Fruit fly (Drosophila melanogaster) whole organism, embryonic: Measurements from ENCODE around the gene ND-13A.

ENCODE experiments used
- ATbp ChIP-seq: fragments of 200-800 bp; sonication (Bioruptor generic); optimal IDR thresholded peaks from 2 replicates; lab custom pipeline; 2017; ENCODE audit warnings: missing biosample characterization, mild to moderate bottlenecking, missing genetic modification characterization, missing genetic modification reagents
- CG10654 ChIP-seq: fragments of 200-800 bp; sonication (Bioruptor generic); optimal IDR thresholded peaks from 2 replicates; lab custom pipeline; 2016; ENCODE audit warnings: missing biosample characterization, missing genetic modification characterization
- CG11247 ChIP-seq: fragments of 200-800 bp; sonication (Bioruptor generic); IDR thresholded peaks from 2 replicates; pipeline ENCODE4 v1.3.6; 2022; ENCODE audit warnings: missing biosample characterization, missing genetic modification characterization
- CG11398 ChIP-seq: fragments of 200-800 bp; sonication (Bioruptor generic); optimal IDR thresholded peaks from 2 replicates; lab custom pipeline; 2016; ENCODE audit warnings: missing biosample characterization, missing genetic modification characterization
- CG12769 ChIP-seq: fragments of 200-800 bp; sonication (Bioruptor generic); optimal IDR thresholded peaks from 2 replicates; lab custom pipeline; 2019; ENCODE audit warnings: missing biosample characterization, mild to moderate bottlenecking, missing genetic modification characterization, moderate library complexity
- CG1602 ChIP-seq: fragments of 200-800 bp; sonication (Bioruptor generic); optimal IDR thresholded peaks from 3 replicates; lab custom pipeline; 2016; ENCODE audit warnings: missing biosample characterization, missing genetic modification characterization
- CG17568 ChIP-seq: fragments of 200-800 bp; sonication (Bioruptor generic); optimal IDR thresholded peaks from 2 replicates; lab custom pipeline; 2018; ENCODE audit warnings: missing biosample characterization, mild to moderate bottlenecking, missing genetic modification characterization, moderate library complexity
- CG30020 ChIP-seq: fragments of 200-800 bp; optimal IDR thresholded peaks from 2 replicates; lab custom pipeline; 2019; ENCODE audit warnings: missing biosample characterization, mild to moderate bottlenecking, missing genetic modification characterization, moderate library complexity
- CG3065 ChIP-seq: fragments of 200-800 bp; sonication (Bioruptor generic); optimal IDR thresholded peaks from 2 replicates; lab custom pipeline; 2016; ENCODE audit warnings: missing biosample characterization, missing genetic modification characterization
- CG31224 ChIP-seq: fragments of 200-800 bp; sonication (Bioruptor generic); IDR thresholded peaks from 2 replicates; pipeline ENCODE4 v1.3.6; 2022; ENCODE audit warnings: missing biosample characterization, missing genetic modification characterization
- CG32772 ChIP-seq: fragments of 200-800 bp; sonication (Bioruptor generic); IDR thresholded peaks from 2 replicates; pipeline ENCODE4 v1.3.6; 2022; ENCODE audit warnings: missing biosample characterization, missing genetic modification characterization
- CG34224 ChIP-seq: fragments of 200-800 bp; sonication (Bioruptor generic); IDR thresholded peaks from 3 replicates; pipeline ENCODE4 v1.3.6; 2022; ENCODE audit warnings: missing biosample characterization, missing genetic modification characterization; ENCODE audit not compliant: partially characterized antibody
- CG4328 ChIP-seq: fragments of 200-800 bp; sonication (Bioruptor generic); optimal IDR thresholded peaks from 3 replicates; lab custom pipeline; 2017; ENCODE audit warnings: missing biosample characterization, missing genetic modification reagents, missing genetic modification characterization
- CG4820 ChIP-seq: fragments of 200-800 bp; sonication (Bioruptor generic); optimal IDR thresholded peaks from 3 replicates; lab custom pipeline; 2016; ENCODE audit warnings: missing biosample characterization, missing genetic modification characterization
- CG5180 ChIP-seq: fragments of 200-800 bp; sonication (Bioruptor generic); optimal IDR thresholded peaks from 3 replicates; lab custom pipeline; 2017; ENCODE audit warnings: missing biosample characterization, missing genetic modification characterization, mild to moderate bottlenecking, moderate library complexity, missing genetic modification reagents
- CG7928 ChIP-seq: fragments of 200-800 bp; sonication (Bioruptor generic); optimal IDR thresholded peaks from 2 replicates; lab custom pipeline; 2017; ENCODE audit warnings: missing biosample characterization, mild to moderate bottlenecking, missing genetic modification characterization
- CG8388 ChIP-seq: fragments of 200-800 bp; sonication (Bioruptor generic); optimal IDR thresholded peaks from 2 replicates; lab custom pipeline; 2019; ENCODE audit warnings: missing biosample characterization, mild to moderate bottlenecking, missing genetic modification characterization, moderate library complexity
- Dad ChIP-seq: fragments of 200-800 bp; sonication (Bioruptor generic); optimal IDR thresholded peaks from 3 replicates; lab custom pipeline; 2016; ENCODE audit warnings: missing biosample characterization, missing genetic modification characterization
- Deaf1 ChIP-seq: fragments of 200-800 bp; optimal IDR thresholded peaks from 3 replicates; lab custom pipeline; 2019; ENCODE audit warnings: missing biosample characterization, mild to moderate bottlenecking, missing genetic modification characterization, moderate library complexity
- Dref ChIP-seq: fragments of 200-800 bp; sonication (Bioruptor generic); IDR thresholded peaks from 2 replicates; pipeline ENCODE4 v1.3.6; 2022; ENCODE audit warnings: missing biosample characterization, missing genetic modification characterization
- HLH54F ChIP-seq: fragments of 200-800 bp; sonication (Bioruptor generic); optimal IDR thresholded peaks from 3 replicates; lab custom pipeline; 2016; ENCODE audit warnings: missing biosample characterization, missing genetic modification characterization
- HmgD ChIP-seq: fragments of 200-800 bp; sonication (Bioruptor generic); optimal IDR thresholded peaks from 3 replicates; lab custom pipeline; 2016; ENCODE audit warnings: missing biosample characterization, missing genetic modification characterization
- Hsf ChIP-seq: fragments of 200-800 bp; sonication (Bioruptor generic); optimal IDR thresholded peaks from 3 replicates; lab custom pipeline; 2016; ENCODE audit warnings: missing biosample characterization, missing genetic modification characterization
- Lpt ChIP-seq: fragments of >200 bp; optimal IDR thresholded peaks from 2 replicates; lab custom pipeline; 2018; ENCODE audit warnings: missing biosample characterization, missing genetic modification characterization
- MTF-1 ChIP-seq: fragments of 200-800 bp; sonication (Bioruptor generic); optimal IDR thresholded peaks from 2 replicates; lab custom pipeline; 2018; ENCODE audit warnings: missing biosample characterization, mild to moderate bottlenecking, missing genetic modification characterization, borderline replicate concordance
- Max ChIP-seq: fragments of 200-800 bp; sonication (Bioruptor generic); optimal IDR thresholded peaks from 2 replicates; lab custom pipeline; 2016; ENCODE audit warnings: missing biosample characterization, mild to moderate bottlenecking, missing genetic modification characterization
- Med ChIP-seq: fragments of 200-800 bp; sonication (Bioruptor generic); peaks from one replicate; lab custom pipeline; 2016; ENCODE audit warnings: missing biosample characterization, missing genetic modification characterization, mild to moderate bottlenecking, inconsistent platforms, moderate library complexity
- Mes4 ChIP-seq: fragments of 200-800 bp; sonication (Bioruptor generic); optimal IDR thresholded peaks from 2 replicates; lab custom pipeline; 2016; ENCODE audit warnings: missing biosample characterization, missing genetic modification characterization
- Oli ChIP-seq: fragments of 200-800 bp; sonication (Bioruptor generic); optimal IDR thresholded peaks from 2 replicates; lab custom pipeline; 2018; ENCODE audit warnings: missing biosample characterization, mild to moderate bottlenecking, missing genetic modification characterization, moderate library complexity
- Sox102F ChIP-seq: fragments of 200-800 bp; sonication (Bioruptor generic); optimal IDR thresholded peaks from 2 replicates; lab custom pipeline; 2018; ENCODE audit warnings: missing biosample characterization, mild to moderate bottlenecking, missing genetic modification characterization, moderate library complexity
- Sry-β ChIP-seq: fragments of 200-800 bp; sonication (Bioruptor generic); optimal IDR thresholded peaks from 2 replicates; lab custom pipeline; 2018; ENCODE audit warnings: missing biosample characterization, mild to moderate bottlenecking, missing genetic modification characterization, moderate library complexity
- Usf ChIP-seq: fragments of 200-800 bp; sonication (Bioruptor generic); optimal IDR thresholded peaks from 2 replicates; lab custom pipeline; 2017; ENCODE audit warnings: missing genotype, missing biosample characterization, missing genetic modification characterization
- bsh ChIP-seq, 2 experiments: fragments of 200-800 bp; sonication (Bioruptor generic); optimal IDR thresholded peaks; 2 replicates each; lab custom pipeline; 2017 to 2018; ENCODE audit warnings: mild to moderate bottlenecking in 2 of 2, missing biosample characterization in 2 of 2, missing genetic modification characterization in 2 of 2, moderate library complexity in 1 of 2
- cad ChIP-seq: fragments of >200 bp; optimal IDR thresholded peaks from 2 replicates; lab custom pipeline; 2017; ENCODE audit warnings: missing biosample characterization, missing genetic modification characterization
- corto ChIP-seq: fragments of 200-800 bp; sonication (Bioruptor generic); optimal IDR thresholded peaks from 2 replicates; lab custom pipeline; 2016; ENCODE audit warnings: missing biosample characterization, mild to moderate bottlenecking, missing genetic modification characterization, moderate library complexity
- cwo ChIP-seq: fragments of 200-800 bp; sonication (Bioruptor generic); optimal IDR thresholded peaks from 3 replicates; lab custom pipeline; 2017; ENCODE audit warnings: missing biosample characterization, missing genetic modification characterization, mild to moderate bottlenecking, moderate library complexity, missing genetic modification reagents
- dati ChIP-seq: fragments of 200-800 bp; sonication (Bioruptor generic); IDR thresholded peaks from 2 replicates; pipeline ENCODE4 v1.3.6; 2022; ENCODE audit warnings: missing biosample characterization, missing genetic modification characterization
- dimm ChIP-seq: fragments of 200-800 bp; sonication (Bioruptor generic); IDR thresholded peaks from 2 replicates; pipeline ENCODE4 v1.3.6; 2022; ENCODE audit warnings: missing biosample characterization, missing genetic modification characterization
- ems ChIP-seq: fragments of 200-800 bp; sonication (Bioruptor generic); optimal IDR thresholded peaks from 3 replicates; lab custom pipeline; 2016; ENCODE audit warnings: missing biosample characterization, missing genetic modification characterization
- gt ChIP-seq: fragments of 200-800 bp; sonication (Bioruptor generic); IDR thresholded peaks from 2 replicates; pipeline ENCODE4 v1.3.6; 2022; ENCODE audit warnings: missing biosample characterization, missing genetic modification characterization
- ken ChIP-seq: fragments of 200-800 bp; sonication (Bioruptor generic); IDR thresholded peaks from 3 replicates; pipeline ENCODE4 v1.3.6; 2022; ENCODE audit warnings: missing biosample characterization, missing genetic modification characterization
- kni ChIP-seq: fragments of 200-800 bp; sonication (Bioruptor generic); optimal IDR thresholded peaks from 3 replicates; lab custom pipeline; 2017; ENCODE audit warnings: mild to moderate bottlenecking, missing biosample characterization, missing genetic modification reagents, missing genetic modification characterization
- luna ChIP-seq: fragments of 200-800 bp; sonication (Bioruptor generic); optimal IDR thresholded peaks from 2 replicates; lab custom pipeline; 2016; ENCODE audit warnings: missing biosample characterization, missing genetic modification characterization
- psq ChIP-seq: fragments of 200-800 bp; sonication (Bioruptor generic); optimal IDR thresholded peaks from 2 replicates; lab custom pipeline; 2017; ENCODE audit warnings: missing biosample characterization, missing genetic modification characterization
- sens-2 ChIP-seq: fragments of 200-800 bp; sonication (Bioruptor generic); IDR thresholded peaks from 2 replicates; pipeline ENCODE4 v1.3.6; 2022; ENCODE audit warnings: missing biosample characterization, missing genetic modification characterization
- usp ChIP-seq: fragments of >200 bp; optimal IDR thresholded peaks from 2 replicates; lab custom pipeline; 2017; ENCODE audit warnings: missing biosample characterization, missing genetic modification characterization
- wdn ChIP-seq: fragments of 200-800 bp; sonication (Bioruptor generic); IDR thresholded peaks from 2 replicates; pipeline ENCODE4 v1.3.6; 2022; ENCODE audit warnings: missing biosample characterization, missing genetic modification characterization
- wek ChIP-seq: fragments of 200-800 bp; sonication (Bioruptor generic); optimal IDR thresholded peaks from 3 replicates; lab custom pipeline; 2018; ENCODE audit warnings: missing biosample characterization, mild to moderate bottlenecking, missing genetic modification characterization, moderate library complexity
- zen2 ChIP-seq: fragments of 200-800 bp; sonication (Bioruptor generic); IDR thresholded peaks from 3 replicates; pipeline ENCODE4 v1.3.6; 2022; ENCODE audit warnings: missing biosample characterization, missing genetic modification characterization; ENCODE audit not compliant: partially characterized antibody

The ND-13A gene

DNA sequence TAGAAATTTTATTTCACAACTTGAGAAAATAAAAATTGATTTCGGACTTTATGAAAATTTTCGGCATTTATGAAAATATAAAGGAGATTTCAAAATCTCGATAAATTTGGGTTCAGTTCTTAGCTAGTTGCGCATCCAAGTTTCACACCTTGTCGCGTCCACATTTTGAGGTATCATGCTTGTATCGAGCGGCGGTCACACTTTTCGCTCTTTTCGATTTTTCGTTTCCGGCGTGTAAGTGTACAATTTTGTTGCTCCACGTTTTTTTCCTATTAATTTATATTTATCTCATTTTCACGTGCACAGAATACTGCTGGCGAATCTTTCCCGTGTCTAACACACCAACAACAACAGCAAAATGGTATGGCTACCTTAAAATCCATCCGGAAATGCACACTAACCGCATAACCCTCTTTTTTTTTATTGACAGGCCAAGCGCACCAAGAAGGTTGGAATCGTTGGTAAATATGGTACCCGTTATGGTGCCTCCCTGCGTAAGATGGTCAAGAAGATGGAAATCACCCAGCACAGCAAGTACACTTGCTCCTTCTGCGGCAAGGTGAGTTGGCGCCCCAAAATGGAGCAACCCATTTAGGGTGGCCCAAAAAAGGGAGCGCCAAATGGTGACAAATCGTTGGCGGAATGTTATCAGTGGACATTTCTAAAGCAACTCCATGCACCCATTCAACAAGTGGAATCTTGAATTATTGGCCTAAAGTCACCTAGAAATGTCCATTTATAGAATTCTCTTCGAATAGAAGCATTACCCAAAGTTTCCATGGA is 29.1 kb downstream of the ND-13A start, which contains the start of gene RpL37A (continued):
- TF ChIP-seq Oli (tag; lab: Kevin White, UChicago) (peak; percentile 49), dimm (GFP tag; lab: Robert Waterston, UW) (no peak), CG11398 (GFP tag; lab: Kevin White, UChicago) (peak; percentile 78), CG4820 (GFP tag; lab: Kevin White, UChicago) (peak; percentile 53), Lpt (GFP tag; lab: Kevin White, UChicago) (no peak), Max (GFP tag; lab: Kevin White, UChicago) (peak; percentile 86), HmgD (peak; percentile 65), cad (GFP tag; lab: Kevin White, UChicago) (no peak), gt (GFP tag; lab: Robert Waterston, UW) (peak; percentile 34; the same call in 1 of the 2 replicates), CG17568 (GFP tag; lab: Kevin White, UChicago) (peak; percentile 81), Mes4 (GFP tag; lab: Kevin White, UChicago) (peak; percentile 92), psq (peak; percentile 30), CG4328 (peak; percentile 86), wek (GFP tag; lab: Kevin White, UChicago) (peak; percentile 79), ATbp (GFP tag; lab: Kevin White, UChicago) (peak; percentile 66), wdn (GFP tag; lab: Robert Waterston, UW) (peak; percentile 56; the same call in 1 of the 2 replicates), Hsf (GFP tag; lab: Kevin White, UChicago) (peak; percentile 85), CG1602 (no peak), Dref (peak; percentile 76), Sox102F (GFP tag; lab: Kevin White, UChicago) (no peak), CG31224 (GFP tag; lab: Robert Waterston, UW) (peak; percentile 51), CG12769 (peak; percentile 78), Sry-β (GFP tag; lab: Kevin White, UChicago) (peak; percentile 49), CG5180 (peak; percentile 71), sens-2 (GFP tag; lab: Robert Waterston, UW) (peak; percentile 73), CG30020 (peak; percentile 53), cwo (GFP tag; lab: Kevin White, UChicago) (peak; percentile 54), CG32772 (GFP tag; lab: Robert Waterston, UW) (no peak; the same call in 1 of the 2 replicates), CG7928 (peak; percentile 64), zen2 (GFP tag; lab: Robert Waterston, UW) (no peak), Dad (peak; percentile 73), Med (GFP tag; lab: Kevin White, UChicago) (peak; percentile 99), dati (GFP tag; lab: Robert Waterston, UW) (0 out of 2 replicates have a peak, but pooled peaks have one; percentile 21), luna (peak; percentile 85), corto (peak; percentile 7), CG8388 (GFP tag; lab: Kevin White, UChicago) (peak; percentile 49), Deaf1 (no peak), usp (GFP tag; lab: Kevin White, UChicago) (no peak), CG34224 (0 out of 3 replicates have a peak, but pooled peaks have one; percentile 20), Usf (peak; percentile 41), CG3065 (GFP tag; lab: Kevin White, UChicago) (no peak), kni (GFP tag; lab: Kevin White, UChicago) (peak; percentile 85), ems (GFP tag; lab: Kevin White, UChicago) (peak; percentile 85), CG11247 (GFP tag; lab: Robert Waterston, UW) (peak; percentile 74), HLH54F (GFP tag; lab: Kevin White, UChicago) (peak; percentile 61), CG10654 (peak; percentile 76), MTF-1 (GFP tag; lab: Kevin White, UChicago) (peak; percentile 94), ken (GFP tag; lab: Robert Waterston, UW) (peak; percentile 82), bsh (GFP tag; optimal IDR thresholded peaks at IDR 0.05; lab: Kevin White, UChicago) (peak in 1 of 2 experiments; percentile 71)
